Worm (Caenorhabditis elegans) whole organism, L4/young adult: ENCODE data around the gene K08D10.10.

Source experiments
- dao-5 ChIP-seq: sonication (generic microtip); optimal IDR thresholded peaks from 2 replicates; lab custom pipeline; 2016; ENCODE audit warnings: missing genotype, missing genetic modification characterization, moderate library complexity, missing compliant biosample characterization
- him-1 ChIP-seq: sonication (generic microtip); optimal IDR thresholded peaks from 2 replicates; lab custom pipeline; 2016; ENCODE audit warnings: missing genotype, missing genetic modification reagents, missing genetic modification characterization, missing compliant biosample characterization

DNA sequence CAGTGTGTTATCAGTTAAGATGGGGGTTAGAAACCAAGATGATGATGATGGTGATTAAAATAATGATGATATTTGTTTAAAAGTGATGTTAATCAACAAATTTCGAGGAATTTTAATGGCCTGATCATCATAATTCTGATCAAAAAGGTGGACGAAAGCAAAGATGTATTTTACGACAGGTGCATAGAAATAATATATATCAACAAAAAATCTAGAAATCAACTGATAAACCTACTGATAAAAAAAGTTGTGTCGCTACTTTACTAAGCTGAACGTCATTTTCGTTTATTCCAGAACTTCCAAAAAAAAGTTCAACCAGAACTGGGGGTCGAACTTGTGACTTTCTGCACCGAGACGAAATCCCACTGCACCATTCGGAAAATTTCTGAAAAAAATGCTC, 29.0 kb upstream of the K08D10.10 start, which contains the start of gene mul-1:
- TF ChIP-seq him-1 (tag; lab: Kevin White, UChicago) (no peak), dao-5 (tag; lab: Kevin White, UChicago) (no peak)
